Worm (Caenorhabditis elegans) whole organism, L4 larva: ENCODE results near the gene C55A6.12.

Experiments
- nhr-25 ChIP-seq: sonication (generic microtip); optimal IDR thresholded peaks from 2 replicates; lab custom pipeline; 2017; ENCODE audit warnings: missing genetic modification characterization, mild to moderate bottlenecking, missing compliant biosample characterization, antibody characterized with exemption, moderate library complexity, borderline replicate concordance; ENCODE audit not compliant: insufficient read depth
- zag-1 ChIP-seq: fragments of 150-350 bp; optimal IDR thresholded peaks from 2 replicates; lab custom pipeline; 2014; ENCODE audit warnings: missing biosample characterization, missing genetic modification characterization

DNA sequence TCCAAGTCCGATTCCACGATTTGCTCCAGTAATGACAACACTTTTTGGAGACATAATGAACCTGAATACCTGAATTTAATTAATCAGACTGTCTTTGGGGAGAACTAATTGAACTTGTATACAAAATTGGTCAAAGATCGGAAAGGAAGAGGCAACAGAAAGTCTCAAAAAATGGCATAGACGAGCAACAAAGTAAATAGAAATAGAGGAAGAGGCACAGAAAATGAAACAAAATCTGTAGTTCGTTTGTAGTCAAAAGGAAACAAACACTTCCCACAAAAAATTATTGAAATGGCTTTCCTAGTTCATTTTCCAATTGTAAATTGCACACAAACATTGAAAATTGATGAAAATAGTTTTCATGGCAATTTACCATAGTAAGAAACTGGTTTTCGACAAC is 11.7 kb upstream of the C55A6.12 start, which contains the start of gene C55A6.6:
- no peak for TF ChIP-seq zag-1 (tag; lab: Kevin White, UChicago)
- TF ChIP-seq nhr-25 = no peak
